Fruit fly (Drosophila melanogaster) whole organism, embryonic: ENCODE measurements around the gene CG11768.

Experiments
- Atf6 ChIP-seq: fragments of 200-800 bp; sonication (Bioruptor generic); IDR thresholded peaks from 2 replicates; pipeline ENCODE4 v1.3.6; 2022; ENCODE audit warnings: missing biosample characterization, missing genetic modification characterization
- Awh ChIP-seq: fragments of 200-800 bp; sonication (Bioruptor generic); IDR thresholded peaks from 2 replicates; pipeline ENCODE4, ENCODE4 v1.3.6; 2022; ENCODE audit warnings: missing biosample characterization, missing genetic modification characterization
- BtbVII ChIP-seq: fragments of 200-800 bp; sonication (Bioruptor generic); optimal IDR thresholded peaks from 3 replicates; lab custom pipeline; 2017; ENCODE audit warnings: missing biosample characterization, mild to moderate bottlenecking, missing genetic modification characterization
- CG10959 ChIP-seq: fragments of 200-800 bp; sonication (Bioruptor generic); IDR thresholded peaks from 2 replicates; pipeline ENCODE4 v1.3.6; 2022; ENCODE audit warnings: missing biosample characterization, missing genetic modification characterization
- CG11093 ChIP-seq: fragments of 200-800 bp; sonication (Bioruptor generic); IDR thresholded peaks from 3 replicates; pipeline ENCODE4 v1.3.6; 2022; ENCODE audit warnings: missing biosample characterization, missing genetic modification characterization
- CG11456 ChIP-seq: fragments of 200-800 bp; sonication (Bioruptor generic); IDR thresholded peaks from 3 replicates; pipeline ENCODE4 v1.3.6; 2022; ENCODE audit warnings: missing biosample characterization, missing genetic modification characterization
- CG11695 ChIP-seq: fragments of 200-800 bp; sonication (Bioruptor generic); IDR thresholded peaks from 3 replicates; pipeline ENCODE4 v1.3.6; 2022; ENCODE audit warnings: missing biosample characterization, missing genetic modification characterization
- CG11723 ChIP-seq: fragments of 200-800 bp; sonication (Bioruptor generic); optimal IDR thresholded peaks from 2 replicates; lab custom pipeline; 2017; ENCODE audit warnings: missing biosample characterization, mild to moderate bottlenecking, missing genetic modification characterization
- CG13296 ChIP-seq: fragments of 200-800 bp; sonication (Bioruptor generic); optimal IDR thresholded peaks from 3 replicates; lab custom pipeline; 2018; ENCODE audit warnings: missing biosample characterization, mild to moderate bottlenecking, missing genetic modification characterization
- CG14441 ChIP-seq: fragments of 200-800 bp; sonication (Bioruptor generic); IDR thresholded peaks from 2 replicates; pipeline ENCODE4 v1.3.6; 2022; ENCODE audit warnings: missing biosample characterization, missing genetic modification characterization
- CG15479 ChIP-seq: fragments of 200-800 bp; sonication (Bioruptor generic); optimal IDR thresholded peaks from 3 replicates; lab custom pipeline; 2019; ENCODE audit warnings: missing biosample characterization, mild to moderate bottlenecking, missing genetic modification characterization, moderate library complexity
- CG17328 ChIP-seq: fragments of 200-800 bp; sonication (Bioruptor generic); IDR thresholded peaks from 2 replicates; pipeline ENCODE4 v1.3.6; 2022; ENCODE audit warnings: missing biosample characterization, missing genetic modification characterization
- CG17361 ChIP-seq: fragments of 200-800 bp; sonication (Bioruptor generic); IDR thresholded peaks from 3 replicates; pipeline ENCODE4 v1.3.6; 2022; ENCODE audit warnings: missing biosample characterization, missing genetic modification characterization
- CG2120 ChIP-seq: fragments of 200-800 bp; sonication (Bioruptor generic); optimal IDR thresholded peaks from 3 replicates; lab custom pipeline; 2016; ENCODE audit warnings: missing biosample characterization, missing genetic modification characterization
- CG31388 ChIP-seq: fragments of 200-800 bp; sonication (Bioruptor generic); optimal IDR thresholded peaks from 2 replicates; lab custom pipeline; 2016; ENCODE audit warnings: missing biosample characterization, missing genetic modification characterization
- CG31441 ChIP-seq: fragments of 200-800 bp; sonication (Bioruptor generic); IDR thresholded peaks from 2 replicates; pipeline ENCODE4 v1.3.6; 2022; ENCODE audit warnings: missing biosample characterization, missing genetic modification characterization
- CG32767 ChIP-seq: fragments of 200-800 bp; sonication (Bioruptor generic); IDR thresholded peaks from 2 replicates; pipeline ENCODE4 v1.3.6; 2022; ENCODE audit warnings: missing biosample characterization, missing genetic modification characterization
- CG32772 ChIP-seq: fragments of 200-800 bp; sonication (Bioruptor generic); IDR thresholded peaks from 2 replicates; pipeline ENCODE4 v1.3.6; 2022; ENCODE audit warnings: missing biosample characterization, missing genetic modification characterization
- CG3281 ChIP-seq: fragments of 200-800 bp; sonication (Bioruptor generic); optimal IDR thresholded peaks from 3 replicates; lab custom pipeline; 2017; ENCODE audit warnings: missing biosample characterization, mild to moderate bottlenecking, missing genetic modification characterization
- CG4360 ChIP-seq: fragments of 200-800 bp; sonication (Bioruptor generic); IDR thresholded peaks from 2 replicates; pipeline ENCODE4 v1.3.6; 2022; ENCODE audit warnings: missing biosample characterization, missing genetic modification characterization
- CG4424 ChIP-seq: fragments of 200-800 bp; sonication (Bioruptor generic); optimal IDR thresholded peaks from 3 replicates; lab custom pipeline; 2016; ENCODE audit warnings: missing biosample characterization, missing genetic modification characterization
- CG7556 ChIP-seq: fragments of 200-800 bp; sonication (Bioruptor generic); optimal IDR thresholded peaks from 2 replicates; lab custom pipeline; 2017; ENCODE audit warnings: missing biosample characterization, mild to moderate bottlenecking, missing genetic modification characterization
- CG9437 ChIP-seq: fragments of 200-800 bp; sonication (Bioruptor generic); optimal IDR thresholded peaks from 2 replicates; lab custom pipeline; 2018; ENCODE audit warnings: missing biosample characterization, mild to moderate bottlenecking, missing genetic modification characterization
- CTCF ChIP-seq: fragments of 200-800 bp; sonication (Bioruptor generic); optimal IDR thresholded peaks from 2 replicates; lab custom pipeline; 2017; ENCODE audit warnings: missing biosample characterization, mild to moderate bottlenecking, missing genetic modification characterization, moderate library complexity
- Chrac-16 ChIP-seq: fragments of 200-800 bp; sonication (Bioruptor generic); optimal IDR thresholded peaks from 3 replicates; lab custom pipeline; 2016; ENCODE audit warnings: missing biosample characterization, missing genetic modification characterization
- Drgx ChIP-seq: fragments of 200-800 bp; sonication (Bioruptor generic); IDR thresholded peaks from 2 replicates; pipeline ENCODE4 v1.3.6; 2022; ENCODE audit warnings: missing biosample characterization, missing genetic modification characterization
- Fer2 ChIP-seq: fragments of 200-800 bp; sonication (Bioruptor generic); optimal IDR thresholded peaks from 2 replicates; lab custom pipeline; 2018; ENCODE audit warnings: missing biosample characterization, mild to moderate bottlenecking, missing genetic modification characterization, moderate library complexity
- H15 ChIP-seq: fragments of 200-800 bp; sonication (Bioruptor generic); IDR thresholded peaks from 3 replicates; pipeline ENCODE4 v1.3.6; 2022; ENCODE audit warnings: missing biosample characterization, missing genetic modification characterization
- HHEX ChIP-seq: fragments of 200-800 bp; sonication (Bioruptor generic); optimal IDR thresholded peaks from 3 replicates; lab custom pipeline; 2017; ENCODE audit warnings: missing biosample characterization, mild to moderate bottlenecking, missing genetic modification characterization, missing genetic modification reagents
- HLH3B ChIP-seq: fragments of 200-800 bp; sonication (Bioruptor generic); IDR thresholded peaks from 2 replicates; pipeline ENCODE4 v1.3.6; 2022; ENCODE audit warnings: missing biosample characterization, missing genetic modification characterization
- HLH4C ChIP-seq: fragments of 200-800 bp; sonication (Bioruptor generic); IDR thresholded peaks from 3 replicates; pipeline ENCODE4 v1.3.6; 2022; ENCODE audit warnings: missing biosample characterization, missing genetic modification characterization; ENCODE audit not compliant: partially characterized antibody
- Hsf ChIP-seq: fragments of 200-800 bp; sonication (Bioruptor generic); optimal IDR thresholded peaks from 3 replicates; lab custom pipeline; 2016; ENCODE audit warnings: missing biosample characterization, missing genetic modification characterization
- Mad ChIP-seq: fragments of 200-800 bp; sonication (Bioruptor generic); optimal IDR thresholded peaks from 2 replicates; lab custom pipeline; 2016; ENCODE audit warnings: missing biosample characterization, missing genetic modification characterization
- NC2β ChIP-seq: fragments of 200-800 bp; sonication (Bioruptor generic); optimal IDR thresholded peaks from 2 replicates; lab custom pipeline; 2016; ENCODE audit warnings: missing biosample characterization, missing genetic modification characterization
- Ptx1 ChIP-seq: fragments of 200-800 bp; sonication (Bioruptor generic); IDR thresholded peaks from 2 replicates; pipeline ENCODE4 v1.3.6; 2022; ENCODE audit warnings: missing biosample characterization, missing genetic modification characterization
- Rfx ChIP-seq: fragments of 200-800 bp; sonication (Bioruptor generic); IDR thresholded peaks from 2 replicates; pipeline ENCODE4 v1.3.6; 2022; ENCODE audit warnings: missing biosample characterization, missing genetic modification characterization
- YL-1 ChIP-seq: fragments of 200-800 bp; sonication (Bioruptor generic); optimal IDR thresholded peaks from 3 replicates; lab custom pipeline; 2017; ENCODE audit warnings: missing biosample characterization, mild to moderate bottlenecking, missing genetic modification characterization
- abd-A ChIP-seq: fragments of 200-800 bp; sonication (Bioruptor generic); optimal IDR thresholded peaks from 3 replicates; lab custom pipeline; 2019; ENCODE audit warnings: missing biosample characterization, mild to moderate bottlenecking, missing genetic modification characterization, moderate library complexity
- bcd ChIP-seq: fragments of 200-800 bp; sonication (Bioruptor generic); optimal IDR thresholded peaks from 2 replicates; lab custom pipeline; 2017; ENCODE audit warnings: missing biosample characterization, mild to moderate bottlenecking, missing genetic modification characterization
- cato ChIP-seq: fragments of 200-800 bp; sonication (Bioruptor generic); optimal IDR thresholded peaks from 2 replicates; lab custom pipeline; 2016; ENCODE audit warnings: missing biosample characterization, missing genetic modification characterization, borderline replicate concordance
- chm ChIP-seq: fragments of 200-800 bp; sonication (Bioruptor generic); IDR thresholded peaks from 2 replicates; pipeline ENCODE4 v1.3.6; 2022; ENCODE audit warnings: missing biosample characterization, missing genetic modification characterization
- ems ChIP-seq: fragments of 200-800 bp; sonication (Bioruptor generic); optimal IDR thresholded peaks from 3 replicates; lab custom pipeline; 2016; ENCODE audit warnings: missing biosample characterization, missing genetic modification characterization
- gcm2 ChIP-seq: fragments of 200-800 bp; sonication (Bioruptor generic); optimal IDR thresholded peaks from 2 replicates; lab custom pipeline; 2016; ENCODE audit warnings: missing biosample characterization, missing genetic modification characterization
- grau ChIP-seq: fragments of 200-800 bp; optimal IDR thresholded peaks from 3 replicates; lab custom pipeline; 2019; ENCODE audit warnings: missing biosample characterization, mild to moderate bottlenecking, missing genetic modification characterization, moderate library complexity
- lab ChIP-seq: fragments of 200-800 bp; sonication (Bioruptor generic); optimal IDR thresholded peaks from 3 replicates; lab custom pipeline; 2017; ENCODE audit warnings: missing biosample characterization, missing genetic modification characterization, mild to moderate bottlenecking, moderate library complexity, missing genetic modification reagents
- lilli ChIP-seq: fragments of 200-800 bp; sonication (Bioruptor generic); optimal IDR thresholded peaks from 3 replicates; lab custom pipeline; 2016; ENCODE audit warnings: missing biosample characterization, missing genetic modification characterization
- maf-S ChIP-seq: fragments of 200-800 bp; sonication (Bioruptor generic); optimal IDR thresholded peaks from 2 replicates; lab custom pipeline; 2016; ENCODE audit warnings: missing biosample characterization, missing genetic modification characterization
- org-1 ChIP-seq: fragments of 200-800 bp; sonication (Bioruptor generic); optimal IDR thresholded peaks from 2 replicates; lab custom pipeline; 2017; ENCODE audit warnings: missing biosample characterization, missing genetic modification characterization
- repo ChIP-seq: fragments of 200-800 bp; sonication (Bioruptor generic); optimal IDR thresholded peaks from 2 replicates; lab custom pipeline; 2016; ENCODE audit warnings: missing biosample characterization, missing genetic modification characterization
- run ChIP-seq: fragments of 200-800 bp; sonication (Bioruptor generic); optimal IDR thresholded peaks from 3 replicates; lab custom pipeline; 2018; ENCODE audit warnings: missing biosample characterization, mild to moderate bottlenecking, missing genetic modification characterization
- sug ChIP-seq: fragments of 200-800 bp; optimal IDR thresholded peaks from 2 replicates; lab custom pipeline; 2019; ENCODE audit warnings: missing biosample characterization, mild to moderate bottlenecking, missing genetic modification characterization, moderate library complexity
- unc-4 ChIP-seq: fragments of 200-800 bp; sonication (Bioruptor generic); IDR thresholded peaks from 2 replicates; pipeline ENCODE4 v1.3.6; 2022; ENCODE audit warnings: missing biosample characterization, missing genetic modification characterization; ENCODE audit not compliant: partially characterized antibody

Gene CG11768

dm6 chr3R:8744198-8744597 lies 23.8 kb downstream of the CG11768 start (continued):
- TF ChIP-seq run (tag; lab: Kevin White, UChicago) = peak; percentile 9
- TF ChIP-seq Atf6 = peak; percentile 34; the same call in 1 of the 2 replicates
- TF ChIP-seq CG13296 (GFP tag; lab: Kevin White, UChicago) = peak; percentile 17
- TF ChIP-seq CG7556 (GFP tag; lab: Kevin White, UChicago) = peak; percentile 51
- TF ChIP-seq chm (GFP tag; lab: Robert Waterston, UW) = peak; percentile 54; the same call in 1 of the 2 replicates
- peak; percentile 46 for TF ChIP-seq Hsf (GFP tag; lab: Kevin White, UChicago)
- peak; percentile 52 for TF ChIP-seq CG14441
- no peak for TF ChIP-seq CG4360 (GFP tag; lab: Robert Waterston, UW)
- TF ChIP-seq maf-S = no peak
- peak; percentile 28 for TF ChIP-seq Chrac-16 (GFP tag; lab: Kevin White, UChicago)
- TF ChIP-seq HLH3B (GFP tag; lab: Robert Waterston, UW) = peak; percentile 57; the same call in 1 of the 2 replicates
- 0 out of 3 replicates have a peak, but pooled peaks have one; percentile 31 for TF ChIP-seq CG17361 (GFP tag; lab: Robert Waterston, UW)
- no peak for TF ChIP-seq HLH4C
- peak; percentile 42; the same call in 2 of the 3 replicates for TF ChIP-seq CG11695 (GFP tag; lab: Robert Waterston, UW)
- peak; percentile 18 for TF ChIP-seq CG11723 (GFP tag; lab: Kevin White, UChicago)
- peak; percentile 63 for TF ChIP-seq CG2120 (GFP tag; lab: Kevin White, UChicago)
- peak; percentile 46; the same call in 1 of the 2 replicates for TF ChIP-seq CG31441 (GFP tag; lab: Robert Waterston, UW)
- peak; percentile 10 for TF ChIP-seq CG9437 (GFP tag; lab: Kevin White, UChicago)
- TF ChIP-seq Mad = peak; percentile 35
- no peak for TF ChIP-seq CG31388
- TF ChIP-seq YL-1 (GFP tag; lab: Kevin White, UChicago) = no peak
- TF ChIP-seq Awh (GFP tag; lab: Robert Waterston, UW) = 0 out of 2 replicates have a peak, but pooled peaks have one; percentile 62
- no peak for TF ChIP-seq NC2β (GFP tag; lab: Kevin White, UChicago)
- TF ChIP-seq CG32772 (GFP tag; lab: Robert Waterston, UW) = 0 out of 2 replicates have a peak, but pooled peaks have one; percentile 44
- TF ChIP-seq repo (GFP tag; lab: Kevin White, UChicago) = no peak
- TF ChIP-seq cato (GFP tag; lab: Kevin White, UChicago) = no peak
- TF ChIP-seq BtbVII = peak; percentile 51
- TF ChIP-seq CG4424 (GFP tag; lab: Kevin White, UChicago) = peak; percentile 39
- peak; percentile 10 for TF ChIP-seq HHEX (GFP tag; lab: Kevin White, UChicago)
- TF ChIP-seq unc-4 (GFP tag; lab: Robert Waterston, UW) = no peak
- peak; percentile 66 for TF ChIP-seq lilli (GFP tag; lab: Kevin White, UChicago)
- TF ChIP-seq Fer2 = no peak
- TF ChIP-seq CG3281 (GFP tag; lab: Kevin White, UChicago) = peak; percentile 11
- peak; percentile 20 for TF ChIP-seq ems (GFP tag; lab: Kevin White, UChicago)
- TF ChIP-seq lab (GFP tag; lab: Kevin White, UChicago) = peak; percentile 50
- TF ChIP-seq CG10959 (GFP tag; lab: Robert Waterston, UW) = no peak
- no peak for TF ChIP-seq CTCF (GFP tag; lab: Kevin White, UChicago)
- TF ChIP-seq abd-A (tag; lab: Kevin White, UChicago) = no peak
- peak; percentile 66 for TF ChIP-seq Drgx
- 0 out of 3 replicates have a peak, but pooled peaks have one; percentile 21 for TF ChIP-seq H15
- peak; percentile 24 for TF ChIP-seq gcm2 (GFP tag; lab: Kevin White, UChicago)
- TF ChIP-seq CG17328 = 0 out of 2 replicates have a peak, but pooled peaks have one; percentile 15
- no peak for TF ChIP-seq CG15479 (GFP tag; lab: Kevin White, UChicago)
- TF ChIP-seq CG32767 (GFP tag; lab: Robert Waterston, UW) = peak; percentile 39; the same call in 1 of the 2 replicates
- TF ChIP-seq CG11093 (GFP tag; lab: Robert Waterston, UW) = 0 out of 3 replicates have a peak, but pooled peaks have one; percentile 24
- peak; percentile 10 for TF ChIP-seq bcd (GFP tag; lab: Kevin White, UChicago)
- TF ChIP-seq Rfx (GFP tag; lab: Robert Waterston, UW) = peak; percentile 62; the same call in 1 of the 2 replicates
- TF ChIP-seq grau (tag; lab: Kevin White, UChicago) = peak; percentile 91
- TF ChIP-seq sug (tag; lab: Kevin White, UChicago) = peak; percentile 50
- peak; percentile 72; the same call in 1 of the 3 replicates for TF ChIP-seq CG11456
- TF ChIP-seq Ptx1 (GFP tag; lab: Robert Waterston, UW) = peak; percentile 77
- TF ChIP-seq org-1 (GFP tag; lab: Kevin White, UChicago) = peak; percentile 36
